Worm (Caenorhabditis elegans) whole organism, L1 larva: ENCODE results near the gene tsct-1.

Experiments used
- C04F5.9 ChIP-seq: sonication (generic microtip); optimal IDR thresholded peaks from 2 replicates; lab custom pipeline; 2016; ENCODE audit warnings: missing genetic modification characterization, missing compliant biosample characterization
- C34B4.2 ChIP-seq: sonication (generic microtip); optimal IDR thresholded peaks from 2 replicates; lab custom pipeline; 2017; ENCODE audit warnings: mild to moderate bottlenecking, missing genetic modification characterization, missing compliant biosample characterization
- F16B12.6 ChIP-seq: fragments of 150-350 bp; optimal IDR thresholded peaks from 2 replicates; lab custom pipeline; 2014; ENCODE audit warnings: missing biosample characterization, missing genetic modification characterization
- blmp-1 ChIP-seq: fragments of 150-350 bp; optimal IDR thresholded peaks from 2 replicates; lab custom pipeline; 2014; ENCODE audit warnings: missing biosample characterization, missing genetic modification characterization
- ceh-8 ChIP-seq: fragments of 200-800 bp; sonication (Bioruptor generic); optimal IDR thresholded peaks from 2 replicates; lab custom pipeline; 2018; ENCODE audit warnings: mild to moderate bottlenecking, missing genetic modification characterization, moderate library complexity, missing compliant biosample characterization
- ces-1 ChIP-seq: fragments of 150-350 bp; optimal IDR thresholded peaks from 2 replicates; lab custom pipeline; 2014; ENCODE audit warnings: missing biosample characterization, missing genetic modification reagents, missing genetic modification characterization
- dpl-1 ChIP-seq, 3 experiments: fragments of 150-350 bp in 2 of 3; sonication (generic microtip) in 1 of 3; optimal IDR thresholded peaks; 2 replicates each; lab custom pipeline; 2014 to 2017; ENCODE audit warnings: missing biosample characterization in 3 of 3, missing genetic modification characterization in 3 of 3, missing genetic modification reagents in 3 of 3
- efl-1 ChIP-seq, 4 experiments: fragments of 150-350 bp; optimal IDR thresholded peaks in 3 of 4; peaks in 1 of 4; 1 replicate in 1 of 4; 2 replicates in 3 of 4; lab custom pipeline; 2014; ENCODE audit warnings: missing biosample characterization in 2 of 4, missing genetic modification characterization in 2 of 4, missing genetic modification reagents in 2 of 4
- egl-13 ChIP-seq: sonication (generic microtip); optimal IDR thresholded peaks from 2 replicates; lab custom pipeline; 2016; ENCODE audit warnings: missing genotype, missing genetic modification reagents, missing genetic modification characterization, missing compliant biosample characterization
- egl-27 ChIP-seq, 2 experiments: fragments of 150-350 bp in 1 of 2; sonication (generic microtip); optimal IDR thresholded peaks; 3 replicates each; lab custom pipeline; 2017 to 2018; ENCODE audit warnings: missing biosample characterization in 2 of 2, missing genetic modification characterization in 2 of 2, missing genetic modification reagents in 2 of 2
- elt-2 ChIP-seq: sonication (generic microtip); optimal IDR thresholded peaks from 2 replicates; lab custom pipeline; 2016; ENCODE audit warnings: missing genetic modification characterization, mild to moderate bottlenecking, inconsistent platforms, missing compliant biosample characterization, missing genetic modification reagents
- elt-3 ChIP-seq, 6 experiments: fragments of 150-350 bp in 1 of 6; sonication (generic microtip); optimal IDR thresholded peaks; 2 replicates each; lab custom pipeline; 2017 to 2018; ENCODE audit warnings: missing biosample characterization in 6 of 6, missing genetic modification characterization in 6 of 6, inconsistent platforms in 1 of 6
- ets-5 ChIP-seq: fragments of 200-800 bp; sonication (Bioruptor generic); IDR thresholded peaks from 2 replicates; pipeline ENCODE4 v1.3.6; 2022; ENCODE audit warnings: missing genetic modification characterization, missing compliant biosample characterization
- fkh-4 ChIP-seq: sonication (generic microtip); optimal IDR thresholded peaks from 2 replicates; lab custom pipeline; 2016; ENCODE audit warnings: missing compliant biosample characterization, missing genetic modification characterization, borderline replicate concordance
- fkh-8 ChIP-seq: sonication (generic microtip); optimal IDR thresholded peaks from 2 replicates; lab custom pipeline; 2016; ENCODE audit warnings: mild to moderate bottlenecking, missing genetic modification characterization, missing compliant biosample characterization
- grh-1 ChIP-seq: fragments of 200-800 bp; sonication (Bioruptor generic); IDR thresholded peaks from 2 replicates; pipeline ENCODE4 v1.3.6; 2022; ENCODE audit warnings: missing genetic modification reagents, missing genetic modification characterization, missing compliant biosample characterization
- hlh-17 ChIP-seq: fragments of 200-800 bp; sonication (Bioruptor generic); optimal IDR thresholded peaks from 2 replicates; lab custom pipeline; 2018; ENCODE audit warnings: missing genetic modification characterization, mild to moderate bottlenecking, missing compliant biosample characterization, moderate library complexity, borderline replicate concordance
- hlh-4 ChIP-seq: sonication (generic microtip); optimal IDR thresholded peaks from 2 replicates; lab custom pipeline; 2016; ENCODE audit warnings: mild to moderate bottlenecking, missing genetic modification characterization, missing compliant biosample characterization
- jun-1 ChIP-seq: fragments of 150-350 bp; optimal IDR thresholded peaks from 2 replicates; lab custom pipeline; 2014; ENCODE audit warnings: missing biosample characterization, missing genetic modification reagents, missing genetic modification characterization
- lin-14 ChIP-seq: fragments of 200-800 bp; sonication (Bioruptor generic); optimal IDR thresholded peaks from 2 replicates; lab custom pipeline; 2018; ENCODE audit warnings: mild to moderate bottlenecking, missing genetic modification characterization, moderate library complexity, missing compliant biosample characterization
- lin-15B ChIP-seq: fragments of 150-350 bp; sonication (generic microtip); optimal IDR thresholded peaks from 3 replicates; lab custom pipeline; 2014; ENCODE audit warnings: missing biosample characterization, missing genetic modification characterization
- lin-35 ChIP-seq, 2 experiments: fragments of 150-350 bp; optimal IDR thresholded peaks; 2 replicates each; lab custom pipeline; 2014; ENCODE audit warnings: missing biosample characterization in 2 of 2, missing genetic modification characterization in 2 of 2, missing genetic modification reagents in 2 of 2
- lir-3 ChIP-seq: sonication (generic microtip); optimal IDR thresholded peaks from 2 replicates; lab custom pipeline; 2016; ENCODE audit warnings: mild to moderate bottlenecking, missing genetic modification characterization, moderate library complexity, missing compliant biosample characterization; ENCODE audit not compliant: poor library complexity
- mab-9 ChIP-seq: fragments of 200-800 bp; sonication (Bioruptor generic); IDR thresholded peaks from 2 replicates; pipeline ENCODE4 v1.3.6; 2022; ENCODE audit warnings: missing genetic modification reagents, missing genetic modification characterization, missing compliant biosample characterization
- mdl-1 ChIP-seq, 2 experiments: fragments of 150-350 bp; optimal IDR thresholded peaks; 2 replicates each; lab custom pipeline; 2014 to 2017; ENCODE audit warnings: missing biosample characterization in 2 of 2, missing genetic modification characterization in 2 of 2, inconsistent platforms in 1 of 2
- mef-2 ChIP-seq: fragments of 150-350 bp; optimal IDR thresholded peaks from 2 replicates; lab custom pipeline; 2014; ENCODE audit warnings: missing biosample characterization, missing genetic modification characterization
- mep-1 ChIP-seq: fragments of 150-350 bp; optimal IDR thresholded peaks from 2 replicates; lab custom pipeline; 2014; ENCODE audit warnings: missing biosample characterization, missing genetic modification characterization
- nhr-19 ChIP-seq: fragments of 200-800 bp; sonication (Bioruptor generic); conservative IDR thresholded peaks from 2 replicates; pipeline ENCODE4 v1.3.6; 2022; ENCODE audit warnings: missing genetic modification characterization, missing compliant biosample characterization
- nhr-20 ChIP-seq: sonication (generic microtip); optimal IDR thresholded peaks from 2 replicates; lab custom pipeline; 2016; ENCODE audit warnings: mild to moderate bottlenecking, missing genetic modification characterization, missing compliant biosample characterization
- nhr-28 ChIP-seq: fragments of 150-350 bp; optimal IDR thresholded peaks from 2 replicates; lab custom pipeline; 2014; ENCODE audit warnings: missing biosample characterization, missing genetic modification characterization
- nhr-71 ChIP-seq: sonication (generic microtip); optimal IDR thresholded peaks from 2 replicates; lab custom pipeline; 2016; ENCODE audit warnings: mild to moderate bottlenecking, missing genetic modification characterization, moderate library complexity, missing compliant biosample characterization
- nhr-84 ChIP-seq: sonication (generic microtip); optimal IDR thresholded peaks from 2 replicates; lab custom pipeline; 2017; ENCODE audit warnings: missing biosample characterization, missing genetic modification characterization
- pag-3 ChIP-seq: sonication (generic microtip); optimal IDR thresholded peaks from 2 replicates; lab custom pipeline; 2017; ENCODE audit warnings: missing genetic modification characterization, mild to moderate bottlenecking, missing compliant biosample characterization, antibody characterized with exemption, borderline replicate concordance; ENCODE audit not compliant: insufficient read depth
- rnt-1 ChIP-seq: sonication (generic microtip); optimal IDR thresholded peaks from 2 replicates; lab custom pipeline; 2016; ENCODE audit warnings: mild to moderate bottlenecking, missing genetic modification characterization, moderate library complexity, missing compliant biosample characterization
- snpc-4 ChIP-seq: fragments of 150-350 bp; optimal IDR thresholded peaks from 2 replicates; lab custom pipeline; 2014; ENCODE audit warnings: missing biosample characterization, missing genetic modification characterization
- snu-23 ChIP-seq: sonication (generic microtip); optimal IDR thresholded peaks from 2 replicates; lab custom pipeline; 2016; ENCODE audit warnings: missing genetic modification characterization, missing compliant biosample characterization
- swsn-7 ChIP-seq: sonication (generic microtip); optimal IDR thresholded peaks from 2 replicates; lab custom pipeline; 2016; ENCODE audit warnings: missing genetic modification characterization, missing compliant biosample characterization
- tbx-2 ChIP-seq: sonication (generic microtip); optimal IDR thresholded peaks from 2 replicates; lab custom pipeline; 2016; ENCODE audit warnings: missing genetic modification characterization, missing compliant biosample characterization
- tlp-1 ChIP-seq: fragments of 150-350 bp; optimal IDR thresholded peaks from 2 replicates; lab custom pipeline; 2014; ENCODE audit warnings: missing biosample characterization, missing genetic modification characterization
- unc-130 ChIP-seq: fragments of 150-350 bp; optimal IDR thresholded peaks from 2 replicates; lab custom pipeline; 2017; ENCODE audit warnings: missing biosample characterization, missing genetic modification characterization, inconsistent platforms
- unc-30 ChIP-seq: sonication (generic microtip); optimal IDR thresholded peaks from 2 replicates; lab custom pipeline; 2017; ENCODE audit warnings: missing biosample characterization, missing genetic modification characterization
- unc-62 ChIP-seq: fragments of 150-350 bp; optimal IDR thresholded peaks from 2 replicates; lab custom pipeline; 2014; ENCODE audit warnings: missing biosample characterization, missing genetic modification reagents, missing genetic modification characterization
- unc-98 ChIP-seq: fragments of 200-800 bp; sonication (Bioruptor generic); IDR thresholded peaks from 2 replicates; pipeline ENCODE4 v1.3.6; 2022; ENCODE audit warnings: missing genetic modification characterization, missing compliant biosample characterization
- vab-15 ChIP-seq: sonication (generic microtip); optimal IDR thresholded peaks from 2 replicates; lab custom pipeline; 2017; ENCODE audit warnings: missing genotype, mild to moderate bottlenecking, missing genetic modification characterization, missing compliant biosample characterization
- ztf-11 ChIP-seq, 2 experiments: sonication (generic microtip); optimal IDR thresholded peaks; 2 replicates each; lab custom pipeline; 2016 to 2017; ENCODE audit warnings: missing genetic modification characterization in 2 of 2, missing biosample characterization in 1 of 2, missing compliant biosample characterization in 1 of 2
- ztf-4 ChIP-seq: fragments of 150-350 bp; optimal IDR thresholded peaks from 2 replicates; lab custom pipeline; 2014; ENCODE audit warnings: missing biosample characterization, missing genetic modification characterization

The tsct-1 gene

ce11 chrX:12434086-12434485 lies at the start of gene tsct-1:
Gene tsct-1, plus strand, starts transcription at chrX:12434097.
- TF ChIP-seq mdl-1 (tag; optimal IDR thresholded peaks at IDR 0.05; lab: Kevin White, UChicago), result peak in 1 of 2 experiments; percentile 35
- no peak for TF ChIP-seq unc-62 (GFP tag; lab: Kevin White, UChicago)
- TF ChIP-seq lin-35 (GFP tag; optimal IDR thresholded peaks at IDR 0.05; lab: Kevin White, UChicago), result peak in 1 of 2 experiments; percentile 4
- no peak for TF ChIP-seq rnt-1 (tag; lab: Kevin White, UChicago)
- peak; percentile 16; the same call in 1 of the 2 replicates for TF ChIP-seq nhr-19
- TF ChIP-seq, all 84 proteins: peak for 3

ce11 chrX:12391380-12391779 lies 42.5 kb upstream of the tsct-1 start, which contains the start of gene nekl-3:
Gene nekl-3, minus strand, starts transcription at chrX:12391480.
- TF ChIP-seq swsn-7 (tag; lab: Kevin White, UChicago), result no peak
- no peak for TF ChIP-seq unc-62 (GFP tag; lab: Kevin White, UChicago)
- no peak for TF ChIP-seq C34B4.2 (tag; lab: Kevin White, UChicago)
- TF ChIP-seq ceh-8 (GFP tag; lab: Kevin White, UChicago), result no peak
- no peak for TF ChIP-seq grh-1 (GFP tag; lab: Robert Waterston, UW)
- no peak for TF ChIP-seq ets-5
- TF ChIP-seq nhr-84 (tag; lab: Kevin White, UChicago), result no peak
- no peak for TF ChIP-seq unc-30 (tag; lab: Kevin White, UChicago)
- TF ChIP-seq nhr-19, result no peak
- TF ChIP-seq fkh-4, result no peak
- TF ChIP-seq tlp-1 (tag; lab: Kevin White, UChicago), result no peak
- TF ChIP-seq tbx-2 (tag; lab: Kevin White, UChicago), result no peak
- TF ChIP-seq snpc-4, result no peak

ce11 chrX:12393786-12394308 lies 40.0 kb upstream of the tsct-1 start, which contains the start of gene F17E5.2:
Gene F17E5.2, plus strand, starts transcription at chrX:12394258.
- peak; percentile 91 for TF ChIP-seq egl-13 (tag; lab: Kevin White, UChicago)
- TF ChIP-seq tlp-1 (tag; lab: Kevin White, UChicago), result no peak
- TF ChIP-seq jun-1 (tag; lab: Kevin White, UChicago), result peak; percentile 93
- TF ChIP-seq efl-1 (optimal IDR thresholded peaks at IDR 0.05; lab: Kevin White, UChicago), result peak; percentile 82 to 83
- peak; percentile 70 to 97 for TF ChIP-seq efl-1 (GFP tag; optimal IDR thresholded peaks at IDR 0.05 in 1 of 2; lab: Kevin White, UChicago)
- TF ChIP-seq hlh-4 (tag; lab: Kevin White, UChicago), result no peak
- peak; percentile 98 for TF ChIP-seq snu-23 (GFP tag; lab: Kevin White, UChicago)
- TF ChIP-seq lin-15B, result peak; percentile 46
- TF ChIP-seq blmp-1, result peak; percentile 86
- TF ChIP-seq nhr-28 (tag; lab: Kevin White, UChicago), result no peak
- TF ChIP-seq F16B12.6 (tag; lab: Kevin White, UChicago), result peak; percentile 59
- peak; percentile 85 for TF ChIP-seq snpc-4
- TF ChIP-seq ces-1 (GFP tag; lab: Kevin White, UChicago), result no peak
- TF ChIP-seq elt-3 (tag; optimal IDR thresholded peaks at IDR 0.05; lab: Kevin White, UChicago), result peak in 4 of 6 experiments; percentile 69 to 85 (median 78)
- peak; percentile 99 for TF ChIP-seq mep-1 (tag; lab: Kevin White, UChicago)
- peak; percentile 68 to 81 (median 78) for TF ChIP-seq dpl-1 (GFP tag; optimal IDR thresholded peaks at IDR 0.05; lab: Kevin White, UChicago)
- TF ChIP-seq nhr-20 (tag; lab: Kevin White, UChicago), result peak; percentile 97
- TF ChIP-seq egl-27 (tag; optimal IDR thresholded peaks at IDR 0.05; lab: Kevin White, UChicago), result peak in 1 of 2 experiments; percentile 65
- TF ChIP-seq ztf-11 (tag; optimal IDR thresholded peaks at IDR 0.05; lab: Kevin White, UChicago), result peak in 1 of 2 experiments; percentile 85
- peak; percentile 70 for TF ChIP-seq elt-2
- no peak for TF ChIP-seq pag-3 (tag; lab: Kevin White, UChicago)
- peak; percentile 95 for TF ChIP-seq ztf-4 (tag; lab: Kevin White, UChicago)
- peak; percentile 65 for TF ChIP-seq C04F5.9 (tag; lab: Kevin White, UChicago)
- TF ChIP-seq ceh-8 (GFP tag; lab: Kevin White, UChicago), result peak; percentile 46
- TF ChIP-seq mef-2 (tag; lab: Kevin White, UChicago), result peak; percentile 90
- peak; percentile 65; the same call in 1 of the 2 replicates for TF ChIP-seq mab-9 (GFP tag; lab: Robert Waterston, UW)
- no peak for TF ChIP-seq hlh-17
- peak; percentile 93 for TF ChIP-seq unc-130 (tag; lab: Kevin White, UChicago)
- TF ChIP-seq swsn-7 (tag; lab: Kevin White, UChicago), result peak; percentile 95
- TF ChIP-seq lir-3 (tag; lab: Kevin White, UChicago), result peak; percentile 77
- TF ChIP-seq lin-14 (GFP tag; lab: Kevin White, UChicago), result peak; percentile 98
- TF ChIP-seq vab-15 (tag; lab: Kevin White, UChicago), result peak; percentile 78
- no peak for TF ChIP-seq unc-98 (GFP tag; lab: Robert Waterston, UW)
- peak; percentile 93 for TF ChIP-seq fkh-8 (tag; lab: Kevin White, UChicago)
- peak; percentile 97 for TF ChIP-seq nhr-71 (tag; lab: Kevin White, UChicago)
